Fruit fly (Drosophila melanogaster) whole organism, embryonic: ENCODE measurements around the gene trk.

Source experiments
- ATbp ChIP-seq: fragments of 200-800 bp; sonication (Bioruptor generic); optimal IDR thresholded peaks from 2 replicates; lab custom pipeline; 2017; ENCODE audit warnings: missing biosample characterization, mild to moderate bottlenecking, missing genetic modification characterization, missing genetic modification reagents
- Antp ChIP-seq: fragments of 200-800 bp; sonication (Bioruptor generic); optimal IDR thresholded peaks from 3 replicates; lab custom pipeline; 2016; ENCODE audit warnings: missing biosample characterization, missing genetic modification characterization
- B-H1 ChIP-seq: fragments of 200-800 bp; sonication (Bioruptor generic); IDR thresholded peaks from 3 replicates; pipeline ENCODE4 v1.3.6; 2022; ENCODE audit warnings: missing biosample characterization, missing genetic modification characterization
- Bdp1 ChIP-seq: fragments of 200-800 bp; sonication (Bioruptor generic); optimal IDR thresholded peaks from 3 replicates; lab custom pipeline; 2016; ENCODE audit warnings: missing biosample characterization, missing genetic modification characterization
- Blimp-1 ChIP-seq: fragments of 200-800 bp; sonication (Bioruptor generic); optimal IDR thresholded peaks from 3 replicates; lab custom pipeline; 2018; ENCODE audit warnings: missing biosample characterization, missing genetic modification characterization, mild to moderate bottlenecking, moderate library complexity, missing genetic modification reagents
- C15 ChIP-seq: fragments of 200-800 bp; sonication (Bioruptor generic); IDR thresholded peaks from 3 replicates; pipeline ENCODE4 v1.3.6; 2022; ENCODE audit warnings: missing biosample characterization, missing genetic modification characterization
- CG10431 ChIP-seq: fragments of 200-800 bp; sonication (Bioruptor generic); optimal IDR thresholded peaks from 3 replicates; lab custom pipeline; 2018; ENCODE audit warnings: missing biosample characterization, mild to moderate bottlenecking, missing genetic modification characterization
- CG12071 ChIP-seq: fragments of 200-800 bp; sonication (Bioruptor generic); optimal IDR thresholded peaks from 3 replicates; lab custom pipeline; 2018; ENCODE audit warnings: missing biosample characterization, mild to moderate bottlenecking, missing genetic modification characterization
- CG15601 ChIP-seq: fragments of 200-800 bp; sonication (Bioruptor generic); optimal IDR thresholded peaks from 3 replicates; lab custom pipeline; 2019; ENCODE audit warnings: missing biosample characterization, mild to moderate bottlenecking, missing genetic modification characterization, moderate library complexity
- CG16815 ChIP-seq: fragments of 200-800 bp; sonication (Bioruptor generic); optimal IDR thresholded peaks from 3 replicates; lab custom pipeline; 2017; ENCODE audit warnings: missing biosample characterization, mild to moderate bottlenecking, missing genetic modification characterization
- CG17612 ChIP-seq: fragments of 200-800 bp; sonication (Bioruptor generic); IDR thresholded peaks from 2 replicates; pipeline ENCODE4 v1.3.6; 2022; ENCODE audit warnings: missing biosample characterization, missing genetic modification characterization
- CG18476 ChIP-seq: fragments of 200-800 bp; sonication (Bioruptor generic); optimal IDR thresholded peaks from 2 replicates; lab custom pipeline; 2016; ENCODE audit warnings: missing biosample characterization, mild to moderate bottlenecking, missing genetic modification characterization
- CG2116 ChIP-seq: fragments of 200-800 bp; sonication (Bioruptor generic); optimal IDR thresholded peaks from 3 replicates; lab custom pipeline; 2018; ENCODE audit warnings: missing biosample characterization, mild to moderate bottlenecking, missing genetic modification characterization
- CG2889 ChIP-seq: fragments of 200-800 bp; sonication (Bioruptor generic); IDR thresholded peaks from 3 replicates; pipeline ENCODE4 v1.3.6; 2022; ENCODE audit warnings: missing biosample characterization, missing genetic modification characterization
- CG32532 ChIP-seq: fragments of 200-800 bp; sonication (Bioruptor generic); IDR thresholded peaks from 2 replicates; pipeline ENCODE4 v1.3.6; 2022; ENCODE audit warnings: missing biosample characterization, missing genetic modification characterization
- CG5180 ChIP-seq: fragments of 200-800 bp; sonication (Bioruptor generic); optimal IDR thresholded peaks from 3 replicates; lab custom pipeline; 2017; ENCODE audit warnings: missing biosample characterization, missing genetic modification characterization, mild to moderate bottlenecking, moderate library complexity, missing genetic modification reagents
- CG6254 ChIP-seq: fragments of 200-800 bp; sonication (Bioruptor generic); optimal IDR thresholded peaks from 3 replicates; lab custom pipeline; 2017; ENCODE audit warnings: mild to moderate bottlenecking, missing biosample characterization, missing genetic modification reagents, missing genetic modification characterization
- CG6272 ChIP-seq: fragments of 200-800 bp; sonication (Bioruptor generic); IDR thresholded peaks from 2 replicates; pipeline ENCODE4 v1.3.6; 2022; ENCODE audit warnings: missing biosample characterization, missing genetic modification characterization
- CG7928 ChIP-seq: fragments of 200-800 bp; sonication (Bioruptor generic); optimal IDR thresholded peaks from 2 replicates; lab custom pipeline; 2017; ENCODE audit warnings: missing biosample characterization, mild to moderate bottlenecking, missing genetic modification characterization
- CoRest ChIP-seq: fragments of 200-800 bp; sonication (Bioruptor generic); optimal IDR thresholded peaks from 3 replicates; lab custom pipeline; 2018; ENCODE audit warnings: missing biosample characterization, mild to moderate bottlenecking, missing genetic modification characterization, moderate library complexity
- D19B ChIP-seq: fragments of 200-800 bp; sonication (Bioruptor generic); optimal IDR thresholded peaks from 2 replicates; lab custom pipeline; 2017; ENCODE audit warnings: missing biosample characterization, mild to moderate bottlenecking, missing genetic modification characterization
- Dll ChIP-seq: fragments of 200-800 bp; sonication (Bioruptor generic); IDR thresholded peaks from 4 replicates; pipeline ENCODE4 v1.3.6; 2022; ENCODE audit warnings: missing biosample characterization, missing genetic modification characterization; ENCODE audit not compliant: partially characterized antibody
- E2f1 ChIP-seq: fragments of 200-800 bp; sonication (Bioruptor generic); IDR thresholded peaks from 2 replicates; pipeline ENCODE4 v1.3.6; 2022; ENCODE audit warnings: missing biosample characterization, missing genetic modification characterization
- Elba2 ChIP-seq: fragments of 200-800 bp; sonication (Bioruptor generic); optimal IDR thresholded peaks from 3 replicates; lab custom pipeline; 2016; ENCODE audit warnings: missing biosample characterization, missing genetic modification characterization
- Hr3 ChIP-seq: fragments of 200-800 bp; sonication (Bioruptor generic); optimal IDR thresholded peaks from 3 replicates; lab custom pipeline; 2016; ENCODE audit warnings: missing biosample characterization, missing genetic modification characterization
- Opbp ChIP-seq: fragments of 200-800 bp; sonication (Bioruptor generic); IDR thresholded peaks from 3 replicates; pipeline ENCODE4 v1.3.6; 2022; ENCODE audit warnings: missing biosample characterization, missing genetic modification characterization; ENCODE audit not compliant: partially characterized antibody
- Ravus ChIP-seq: fragments of 200-800 bp; sonication (Bioruptor generic); IDR thresholded peaks from 2 replicates; pipeline ENCODE4 v1.3.6; 2022; ENCODE audit warnings: missing biosample characterization, missing genetic modification characterization
- Rfx ChIP-seq: fragments of 200-800 bp; sonication (Bioruptor generic); IDR thresholded peaks from 2 replicates; pipeline ENCODE4 v1.3.6; 2022; ENCODE audit warnings: missing biosample characterization, missing genetic modification characterization
- Sox100B ChIP-seq: fragments of 200-800 bp; sonication (Bioruptor generic); optimal IDR thresholded peaks from 3 replicates; lab custom pipeline; 2018; ENCODE audit warnings: missing biosample characterization, mild to moderate bottlenecking, missing genetic modification characterization
- Usf ChIP-seq: fragments of 200-800 bp; sonication (Bioruptor generic); optimal IDR thresholded peaks from 2 replicates; lab custom pipeline; 2017; ENCODE audit warnings: missing genotype, missing biosample characterization, missing genetic modification characterization
- ab ChIP-seq: fragments of 200-800 bp; sonication (Bioruptor generic); optimal IDR thresholded peaks from 2 replicates; lab custom pipeline; 2016; ENCODE audit warnings: missing biosample characterization, missing genetic modification characterization
- bcd ChIP-seq: fragments of 200-800 bp; sonication (Bioruptor generic); optimal IDR thresholded peaks from 2 replicates; lab custom pipeline; 2017; ENCODE audit warnings: missing biosample characterization, mild to moderate bottlenecking, missing genetic modification characterization
- cato ChIP-seq: fragments of 200-800 bp; sonication (Bioruptor generic); optimal IDR thresholded peaks from 2 replicates; lab custom pipeline; 2016; ENCODE audit warnings: missing biosample characterization, missing genetic modification characterization, borderline replicate concordance
- dmrt99B ChIP-seq: fragments of 200-800 bp; sonication (Bioruptor generic); optimal IDR thresholded peaks from 2 replicates; lab custom pipeline; 2018; ENCODE audit warnings: missing biosample characterization, mild to moderate bottlenecking, missing genetic modification characterization, moderate library complexity
- eyg ChIP-seq: fragments of 200-800 bp; sonication (Bioruptor generic); optimal IDR thresholded peaks from 3 replicates; lab custom pipeline; 2016; ENCODE audit warnings: missing biosample characterization, missing genetic modification characterization
- ftz-f1 ChIP-seq: fragments of 200-800 bp; sonication (Bioruptor generic); optimal IDR thresholded peaks from 2 replicates; lab custom pipeline; 2016; ENCODE audit warnings: missing biosample characterization, missing genetic modification characterization
- gcm ChIP-seq: fragments of 200-800 bp; sonication (Bioruptor generic); optimal IDR thresholded peaks from 2 replicates; lab custom pipeline; 2019; ENCODE audit warnings: missing biosample characterization, mild to moderate bottlenecking, missing genetic modification characterization, moderate library complexity
- jumu ChIP-seq: fragments of 200-800 bp; sonication (Bioruptor generic); optimal IDR thresholded peaks from 3 replicates; lab custom pipeline; 2016; ENCODE audit warnings: missing biosample characterization, missing genetic modification characterization
- knrl ChIP-seq: fragments of 200-800 bp; sonication (Bioruptor generic); IDR thresholded peaks from 3 replicates; pipeline ENCODE4 v1.3.6; 2022; ENCODE audit warnings: missing biosample characterization, missing genetic modification characterization; ENCODE audit not compliant: partially characterized antibody
- mam ChIP-seq: fragments of 200-800 bp; sonication (Bioruptor generic); optimal IDR thresholded peaks from 3 replicates; lab custom pipeline; 2016; ENCODE audit warnings: missing biosample characterization, missing genetic modification characterization
- mld ChIP-seq: fragments of 200-800 bp; sonication (Bioruptor generic); IDR thresholded peaks from 3 replicates; pipeline ENCODE4 v1.3.6; 2022; ENCODE audit warnings: missing biosample characterization, missing genetic modification characterization; ENCODE audit not compliant: partially characterized antibody
- nerfin-1 ChIP-seq: fragments of 200-800 bp; sonication (Bioruptor generic); optimal IDR thresholded peaks from 3 replicates; lab custom pipeline; 2019; ENCODE audit warnings: missing biosample characterization, mild to moderate bottlenecking, missing genetic modification characterization, moderate library complexity
- nmo ChIP-seq: fragments of 200-800 bp; sonication (Bioruptor generic); optimal IDR thresholded peaks from 2 replicates; lab custom pipeline; 2018; ENCODE audit warnings: missing biosample characterization, mild to moderate bottlenecking, missing genetic modification characterization, moderate library complexity
- otp ChIP-seq: fragments of 200-800 bp; sonication (Bioruptor generic); IDR thresholded peaks from 3 replicates; pipeline ENCODE4, ENCODE4 v1.3.6; 2022; ENCODE audit warnings: missing biosample characterization, missing genetic modification characterization
- sc ChIP-seq, 3 experiments: fragments of >200 bp in 2 of 3; fragments of 200-800 bp in 1 of 3; sonication (Bioruptor generic) in 1 of 3; optimal IDR thresholded peaks; 2 replicates in 2 of 3; 3 replicates in 1 of 3; lab custom pipeline; 2017; ENCODE audit warnings: mild to moderate bottlenecking in 1 of 3, missing biosample characterization in 1 of 3, missing genetic modification characterization in 1 of 3, missing genetic modification reagents in 1 of 3
- sob ChIP-seq: fragments of 200-800 bp; sonication (Bioruptor generic); IDR thresholded peaks from 2 replicates; pipeline ENCODE4 v1.3.6; 2022; ENCODE audit warnings: missing biosample characterization, missing genetic modification characterization
- vvl ChIP-seq: fragments of 200-800 bp; sonication (Bioruptor generic); IDR thresholded peaks from 2 replicates; pipeline ENCODE4 v1.3.6; 2022; ENCODE audit warnings: missing biosample characterization, missing genetic modification characterization
- zen2 ChIP-seq: fragments of 200-800 bp; sonication (Bioruptor generic); IDR thresholded peaks from 3 replicates; pipeline ENCODE4 v1.3.6; 2022; ENCODE audit warnings: missing biosample characterization, missing genetic modification characterization; ENCODE audit not compliant: partially characterized antibody
- zf30C ChIP-seq: fragments of 200-800 bp; sonication (Bioruptor generic); optimal IDR thresholded peaks from 3 replicates; lab custom pipeline; 2018; ENCODE audit warnings: missing biosample characterization, mild to moderate bottlenecking, missing genetic modification characterization

Gene trk

dm6 chr2L:10276846-10277245 lies 4.7 kb upstream of the trk start (continued):
- TF ChIP-seq Opbp (GFP tag; lab: Robert Waterston, UW) (no peak), zen2 (GFP tag; lab: Robert Waterston, UW) (no peak), nerfin-1 (tag; lab: Kevin White, UChicago) (no peak), Sox100B (GFP tag; lab: Kevin White, UChicago) (no peak), bcd (GFP tag; lab: Kevin White, UChicago) (no peak), CG5180 (no peak), Usf (GFP tag; lab: Kevin White, UChicago) (no peak), Dll (GFP tag; lab: Robert Waterston, UW) (no peak)

dm6 chr2L:10276436-10276835 lies 4.3 kb upstream of the trk start:
- TF ChIP-seq jumu (GFP tag; lab: Kevin White, UChicago) (no peak), CG32532 (no peak), Ravus (no peak), CG16815 (GFP tag; lab: Kevin White, UChicago) (no peak), CG6272 (GFP tag; lab: Robert Waterston, UW) (no peak), CG2116 (GFP tag; lab: Kevin White, UChicago) (no peak), B-H1 (peak; percentile 10; the same call in 1 of the 3 replicates), CG7928 (GFP tag; lab: Kevin White, UChicago) (no peak), vvl (GFP tag; lab: Robert Waterston, UW) (peak; percentile 33; the same call in 1 of the 2 replicates), zen2 (GFP tag; lab: Robert Waterston, UW) (no peak), Rfx (GFP tag; lab: Robert Waterston, UW) (no peak), eyg (no peak), CoRest (tag; lab: Kevin White, UChicago) (no peak), cato (GFP tag; lab: Kevin White, UChicago) (no peak), mam (GFP tag; lab: Kevin White, UChicago) (no peak), CG15601 (peak; percentile 18), mld (GFP tag; lab: Robert Waterston, UW) (no peak), gcm (GFP tag; lab: Kevin White, UChicago) (no peak), dmrt99B (no peak), D19B (no peak), Antp (GFP tag; lab: Kevin White, UChicago) (no peak), ftz-f1 (GFP tag; lab: Kevin White, UChicago) (no peak), nmo (GFP tag; lab: Kevin White, UChicago) (peak; percentile 41), CG2889 (GFP tag; lab: Robert Waterston, UW) (no peak), knrl (GFP tag; lab: Robert Waterston, UW) (no peak), otp (GFP tag; lab: Robert Waterston, UW) (no peak; the same call in 2 of the 3 replicates), Blimp-1 (no peak), CG6254 (GFP tag; lab: Kevin White, UChicago) (peak; percentile 69), CG17612 (GFP tag; lab: Robert Waterston, UW) (no peak), C15 (GFP tag; lab: Robert Waterston, UW) (no peak), zf30C (no peak), CG18476 (GFP tag; lab: Kevin White, UChicago) (no peak), CG12071 (GFP tag; lab: Kevin White, UChicago) (no peak), sob (GFP tag; lab: Robert Waterston, UW) (no peak), Bdp1 (no peak), CG10431 (GFP tag; lab: Kevin White, UChicago) (peak; percentile 34), ab (GFP tag; lab: Kevin White, UChicago) (no peak), sc (optimal IDR thresholded peaks at IDR 0.05; lab: Kevin White, UChicago) (no peak), sc (GFP tag; optimal IDR thresholded peaks at IDR 0.05; lab: Kevin White, UChicago) (no peak), Hr3 (GFP tag; lab: Kevin White, UChicago) (no peak), ATbp (GFP tag; lab: Kevin White, UChicago) (no peak), Elba2 (GFP tag; lab: Kevin White, UChicago) (no peak), E2f1 (GFP tag; lab: Robert Waterston, UW) (no peak)
